Fruit fly (Drosophila melanogaster) whole organism, embryonic: ENCODE results near the gene CG43400.

Experiments
- B-H1 ChIP-seq: fragments of 200-800 bp; sonication (Bioruptor generic); IDR thresholded peaks from 3 replicates; pipeline ENCODE4 v1.3.6; 2022; ENCODE audit warnings: missing biosample characterization, missing genetic modification characterization
- Bgb ChIP-seq: fragments of 200-800 bp; sonication (Bioruptor generic); IDR thresholded peaks from 2 replicates; pipeline ENCODE4 v1.3.6; 2022; ENCODE audit warnings: missing biosample characterization, missing genetic modification characterization; ENCODE audit not compliant: partially characterized antibody
- CG10147 ChIP-seq: fragments of 200-800 bp; sonication (Bioruptor generic); optimal IDR thresholded peaks from 2 replicates; lab custom pipeline; 2019; ENCODE audit warnings: missing biosample characterization, mild to moderate bottlenecking, missing genetic modification characterization, moderate library complexity
- CG1024 ChIP-seq: fragments of 200-800 bp; sonication (Bioruptor generic); IDR thresholded peaks from 2 replicates; pipeline ENCODE4 v1.3.6; 2022; ENCODE audit warnings: missing biosample characterization, missing genetic modification characterization
- CG10543 ChIP-seq: fragments of 200-800 bp; sonication (Bioruptor generic); optimal IDR thresholded peaks from 3 replicates; lab custom pipeline; 2017; ENCODE audit warnings: missing biosample characterization, mild to moderate bottlenecking, missing genetic modification characterization, moderate library complexity
- CG10654 ChIP-seq: fragments of 200-800 bp; sonication (Bioruptor generic); optimal IDR thresholded peaks from 2 replicates; lab custom pipeline; 2016; ENCODE audit warnings: missing biosample characterization, missing genetic modification characterization
- CG11456 ChIP-seq: fragments of 200-800 bp; sonication (Bioruptor generic); IDR thresholded peaks from 3 replicates; pipeline ENCODE4 v1.3.6; 2022; ENCODE audit warnings: missing biosample characterization, missing genetic modification characterization
- CG12071 ChIP-seq: fragments of 200-800 bp; sonication (Bioruptor generic); optimal IDR thresholded peaks from 3 replicates; lab custom pipeline; 2018; ENCODE audit warnings: missing biosample characterization, mild to moderate bottlenecking, missing genetic modification characterization
- CG12769 ChIP-seq: fragments of 200-800 bp; sonication (Bioruptor generic); optimal IDR thresholded peaks from 2 replicates; lab custom pipeline; 2019; ENCODE audit warnings: missing biosample characterization, mild to moderate bottlenecking, missing genetic modification characterization, moderate library complexity
- CG13296 ChIP-seq: fragments of 200-800 bp; sonication (Bioruptor generic); optimal IDR thresholded peaks from 3 replicates; lab custom pipeline; 2018; ENCODE audit warnings: missing biosample characterization, mild to moderate bottlenecking, missing genetic modification characterization
- CG13775 ChIP-seq: fragments of 200-800 bp; sonication (Bioruptor generic); optimal IDR thresholded peaks from 3 replicates; lab custom pipeline; 2017; ENCODE audit warnings: missing biosample characterization, mild to moderate bottlenecking, missing genetic modification characterization
- CG14014 ChIP-seq: fragments of 200-800 bp; sonication (Bioruptor generic); IDR thresholded peaks from 2 replicates; pipeline ENCODE4 v1.3.6; 2022; ENCODE audit warnings: missing biosample characterization, missing genetic modification characterization
- CG15011 ChIP-seq: fragments of 200-800 bp; sonication (Bioruptor generic); optimal IDR thresholded peaks from 3 replicates; lab custom pipeline; 2018; ENCODE audit warnings: missing biosample characterization, mild to moderate bottlenecking, missing genetic modification characterization
- CG15514 ChIP-seq: fragments of 200-800 bp; sonication (Bioruptor generic); optimal IDR thresholded peaks from 3 replicates; lab custom pipeline; 2017; ENCODE audit warnings: missing biosample characterization, missing genetic modification characterization, mild to moderate bottlenecking, moderate library complexity, missing genetic modification reagents
- CG1602 ChIP-seq: fragments of 200-800 bp; sonication (Bioruptor generic); optimal IDR thresholded peaks from 3 replicates; lab custom pipeline; 2016; ENCODE audit warnings: missing biosample characterization, missing genetic modification characterization
- CG16863 ChIP-seq: fragments of 200-800 bp; sonication (Bioruptor generic); optimal IDR thresholded peaks from 3 replicates; lab custom pipeline; 2016; ENCODE audit warnings: missing biosample characterization, missing genetic modification characterization
- CG17359 ChIP-seq: fragments of 200-800 bp; sonication (Bioruptor generic); optimal IDR thresholded peaks from 3 replicates; lab custom pipeline; 2018; ENCODE audit warnings: missing biosample characterization, mild to moderate bottlenecking, missing genetic modification characterization, moderate library complexity
- CG18619 ChIP-seq: fragments of 200-800 bp; sonication (Bioruptor generic); optimal IDR thresholded peaks from 3 replicates; lab custom pipeline; 2017; ENCODE audit warnings: missing biosample characterization, mild to moderate bottlenecking, missing genetic modification characterization
- CG2875 ChIP-seq: fragments of 200-800 bp; sonication (Bioruptor generic); optimal IDR thresholded peaks from 2 replicates; lab custom pipeline; 2017; ENCODE audit warnings: missing biosample characterization, mild to moderate bottlenecking, missing genetic modification characterization, missing genetic modification reagents
- CG30020 ChIP-seq: fragments of 200-800 bp; optimal IDR thresholded peaks from 2 replicates; lab custom pipeline; 2019; ENCODE audit warnings: missing biosample characterization, mild to moderate bottlenecking, missing genetic modification characterization, moderate library complexity
- CG4707 ChIP-seq: fragments of 200-800 bp; sonication (Bioruptor generic); optimal IDR thresholded peaks from 2 replicates; lab custom pipeline; 2018; ENCODE audit warnings: missing biosample characterization, mild to moderate bottlenecking, missing genetic modification characterization, moderate library complexity
- CG6791 ChIP-seq: fragments of 200-800 bp; sonication (Bioruptor generic); IDR thresholded peaks from 3 replicates; pipeline ENCODE4 v1.3.6; 2022; ENCODE audit warnings: missing biosample characterization, missing genetic modification characterization; ENCODE audit not compliant: partially characterized antibody
- CG7745 ChIP-seq: fragments of 200-800 bp; sonication (Bioruptor generic); optimal IDR thresholded peaks from 2 replicates; lab custom pipeline; 2018; ENCODE audit warnings: missing biosample characterization, mild to moderate bottlenecking, missing genetic modification characterization, moderate library complexity
- CG7963 ChIP-seq: fragments of 200-800 bp; sonication (Bioruptor generic); IDR thresholded peaks from 3 replicates; pipeline ENCODE4 v1.3.6; 2022; ENCODE audit warnings: missing biosample characterization, missing genetic modification characterization; ENCODE audit not compliant: partially characterized antibody
- CG7987 ChIP-seq: fragments of 200-800 bp; sonication (Bioruptor generic); optimal IDR thresholded peaks from 2 replicates; lab custom pipeline; 2018; ENCODE audit warnings: missing biosample characterization, mild to moderate bottlenecking, missing genetic modification characterization, moderate library complexity
- CG8290 ChIP-seq, 3 experiments: fragments of 200-800 bp; sonication (Bioruptor generic); optimal IDR thresholded peaks; 2 replicates each; lab custom pipeline; 2016 to 2019; ENCODE audit warnings: missing biosample characterization in 3 of 3, missing genetic modification characterization in 3 of 3, mild to moderate bottlenecking in 2 of 3, moderate library complexity in 1 of 3
- CG8478 ChIP-seq: fragments of >200 bp; optimal IDR thresholded peaks from 2 replicates; lab custom pipeline; 2018
- Camta ChIP-seq: fragments of 200-800 bp; sonication (Bioruptor generic); optimal IDR thresholded peaks from 2 replicates; lab custom pipeline; 2016; ENCODE audit warnings: missing biosample characterization, missing genetic modification characterization
- Dref ChIP-seq: fragments of 200-800 bp; sonication (Bioruptor generic); IDR thresholded peaks from 2 replicates; pipeline ENCODE4 v1.3.6; 2022; ENCODE audit warnings: missing biosample characterization, missing genetic modification characterization
- GATAe ChIP-seq: fragments of 200-800 bp; sonication (Bioruptor generic); conservative IDR thresholded peaks from 2 replicates; pipeline ENCODE4 v1.3.6; 2022; ENCODE audit warnings: missing biosample characterization, missing genetic modification characterization
- HmgD ChIP-seq: fragments of 200-800 bp; sonication (Bioruptor generic); optimal IDR thresholded peaks from 3 replicates; lab custom pipeline; 2016; ENCODE audit warnings: missing biosample characterization, missing genetic modification characterization
- Hsf ChIP-seq: fragments of 200-800 bp; sonication (Bioruptor generic); optimal IDR thresholded peaks from 3 replicates; lab custom pipeline; 2016; ENCODE audit warnings: missing biosample characterization, missing genetic modification characterization
- Lpt ChIP-seq: fragments of >200 bp; optimal IDR thresholded peaks from 2 replicates; lab custom pipeline; 2018; ENCODE audit warnings: missing biosample characterization, missing genetic modification characterization
- NC2β ChIP-seq: fragments of 200-800 bp; sonication (Bioruptor generic); optimal IDR thresholded peaks from 2 replicates; lab custom pipeline; 2016; ENCODE audit warnings: missing biosample characterization, missing genetic modification characterization
- NK7.1 ChIP-seq: fragments of 200-800 bp; sonication (Bioruptor generic); optimal IDR thresholded peaks from 3 replicates; lab custom pipeline; 2016; ENCODE audit warnings: missing biosample characterization, missing genetic modification characterization
- Rfx ChIP-seq: fragments of 200-800 bp; sonication (Bioruptor generic); IDR thresholded peaks from 2 replicates; pipeline ENCODE4 v1.3.6; 2022; ENCODE audit warnings: missing biosample characterization, missing genetic modification characterization
- Rx ChIP-seq: fragments of 200-800 bp; sonication (Bioruptor generic); IDR thresholded peaks from 2 replicates; pipeline ENCODE4 v1.3.6; 2022; ENCODE audit warnings: missing biosample characterization, missing genetic modification characterization
- Six4 ChIP-seq: fragments of 200-800 bp; sonication (Bioruptor generic); optimal IDR thresholded peaks from 2 replicates; lab custom pipeline; 2016; ENCODE audit warnings: missing biosample characterization, missing genetic modification characterization
- Taf1 ChIP-seq: fragments of 200-800 bp; sonication (Bioruptor generic); IDR thresholded peaks from 2 replicates; pipeline ENCODE4 v1.3.6; 2022; ENCODE audit warnings: missing biosample characterization, missing genetic modification characterization
- Tbp ChIP-seq: fragments of >200 bp; optimal IDR thresholded peaks from 2 replicates; lab custom pipeline; 2018; ENCODE audit warnings: missing biosample characterization, missing genetic modification characterization
- ap ChIP-seq: fragments of 200-800 bp; sonication (Bioruptor generic); IDR thresholded peaks from 2 replicates; pipeline ENCODE4 v1.3.6; 2022; ENCODE audit warnings: missing biosample characterization, missing genetic modification characterization
- bab2 ChIP-seq: fragments of 200-800 bp; sonication (Bioruptor generic); optimal IDR thresholded peaks from 2 replicates; lab custom pipeline; 2016; ENCODE audit warnings: missing biosample characterization, missing genetic modification characterization
- fd64A ChIP-seq: fragments of 200-800 bp; sonication (Bioruptor generic); optimal IDR thresholded peaks from 3 replicates; lab custom pipeline; 2018; ENCODE audit warnings: missing biosample characterization, mild to moderate bottlenecking, missing genetic modification characterization
- grn ChIP-seq: fragments of 200-800 bp; sonication (Bioruptor generic); optimal IDR thresholded peaks from 3 replicates; lab custom pipeline; 2017; ENCODE audit warnings: missing biosample characterization, missing genetic modification characterization
- mam ChIP-seq: fragments of 200-800 bp; sonication (Bioruptor generic); optimal IDR thresholded peaks from 3 replicates; lab custom pipeline; 2016; ENCODE audit warnings: missing biosample characterization, missing genetic modification characterization
- p53 ChIP-seq: fragments of 200-800 bp; sonication (Bioruptor generic); optimal IDR thresholded peaks from 2 replicates; lab custom pipeline; 2016; ENCODE audit warnings: missing biosample characterization, missing genetic modification characterization
- slbo ChIP-seq: fragments of 200-800 bp; sonication (Bioruptor generic); IDR thresholded peaks from 2 replicates; pipeline ENCODE4 v1.3.6; 2022; ENCODE audit warnings: missing biosample characterization, missing genetic modification characterization
- sr ChIP-seq: fragments of 200-800 bp; sonication (Bioruptor generic); IDR thresholded peaks from 3 replicates; pipeline ENCODE4 v1.3.6; 2022; ENCODE audit warnings: missing biosample characterization, missing genetic modification characterization
- sug ChIP-seq: fragments of 200-800 bp; optimal IDR thresholded peaks from 2 replicates; lab custom pipeline; 2019; ENCODE audit warnings: missing biosample characterization, mild to moderate bottlenecking, missing genetic modification characterization, moderate library complexity
- unpg ChIP-seq: fragments of 200-800 bp; sonication (Bioruptor generic); optimal IDR thresholded peaks from 3 replicates; lab custom pipeline; 2018; ENCODE audit warnings: missing biosample characterization, mild to moderate bottlenecking, missing genetic modification characterization, moderate library complexity
- wdn ChIP-seq: fragments of 200-800 bp; sonication (Bioruptor generic); IDR thresholded peaks from 2 replicates; pipeline ENCODE4 v1.3.6; 2022; ENCODE audit warnings: missing biosample characterization, missing genetic modification characterization
- zen2 ChIP-seq: fragments of 200-800 bp; sonication (Bioruptor generic); IDR thresholded peaks from 3 replicates; pipeline ENCODE4 v1.3.6; 2022; ENCODE audit warnings: missing biosample characterization, missing genetic modification characterization; ENCODE audit not compliant: partially characterized antibody

CG43400 gene

dm6 chr2L:8517256-8517694 is 26.7 kb downstream of the CG43400 start, which contains the start of the genes mRpL51 and Uba4 (continued):
- TF ChIP-seq HmgD (no peak), CG8290 (GFP tag; optimal IDR thresholded peaks at IDR 0.05; lab: Kevin White, UChicago) (no peak), CG8290 (tag; optimal IDR thresholded peaks at IDR 0.05; lab: Kevin White, UChicago) (no peak), NK7.1 (GFP tag; lab: Kevin White, UChicago) (no peak), fd64A (GFP tag; lab: Kevin White, UChicago) (no peak), p53 (no peak), sr (GFP tag; lab: Robert Waterston, UW) (no peak), CG17359 (tag; lab: Kevin White, UChicago) (no peak), CG12769 (tag; lab: Kevin White, UChicago) (no peak), Dref (GFP tag; lab: Robert Waterston, UW) (peak; percentile 62), CG6791 (GFP tag; lab: Robert Waterston, UW) (peak; percentile 32; the same call in 1 of the 3 replicates), CG16863 (GFP tag; lab: Kevin White, UChicago) (no peak), Rfx (GFP tag; lab: Robert Waterston, UW) (no peak), Tbp (GFP tag; lab: Kevin White, UChicago) (no peak), CG13775 (peak; percentile 16), CG15011 (GFP tag; lab: Kevin White, UChicago) (no peak), CG7745 (no peak), sug (peak; percentile 31), CG4707 (GFP tag; lab: Kevin White, UChicago) (peak; percentile 69), CG10654 (GFP tag; lab: Kevin White, UChicago) (no peak), CG2875 (GFP tag; lab: Kevin White, UChicago) (no peak), CG7963 (GFP tag; lab: Robert Waterston, UW) (no peak), Hsf (GFP tag; lab: Kevin White, UChicago) (peak; percentile 7), CG10147 (GFP tag; lab: Kevin White, UChicago) (peak; percentile 6), CG10543 (no peak), CG11456 (GFP tag; lab: Robert Waterston, UW) (no peak), Bgb (peak; percentile 50; the same call in 1 of the 2 replicates), Camta (GFP tag; lab: Kevin White, UChicago) (peak; percentile 16), zen2 (GFP tag; lab: Robert Waterston, UW) (peak; percentile 72; the same call in 2 of the 3 replicates), CG8478 (lab: Kevin White, UChicago) (no peak), grn (GFP tag; lab: Kevin White, UChicago) (no peak), Six4 (GFP tag; lab: Kevin White, UChicago) (peak; percentile 37), CG1602 (no peak), GATAe (GFP tag; lab: Robert Waterston, UW) (no peak), unpg (GFP tag; lab: Kevin White, UChicago) (peak; percentile 38), Lpt (GFP tag; lab: Kevin White, UChicago) (no peak), CG18619 (GFP tag; lab: Kevin White, UChicago) (peak; percentile 4), CG7987 (GFP tag; lab: Kevin White, UChicago) (no peak), CG15514 (GFP tag; lab: Kevin White, UChicago) (peak; percentile 92), bab2 (GFP tag; lab: Kevin White, UChicago) (peak; percentile 51), NC2β (GFP tag; lab: Kevin White, UChicago) (peak; percentile 39), CG1024 (GFP tag; lab: Robert Waterston, UW) (no peak), wdn (no peak), slbo (GFP tag; lab: Robert Waterston, UW) (no peak), Rx (GFP tag; lab: Robert Waterston, UW) (no peak), mam (peak; percentile 55), CG30020 (tag; lab: Kevin White, UChicago) (peak; percentile 31), CG13296 (GFP tag; lab: Kevin White, UChicago) (peak; percentile 9), ap (no peak), CG12071 (no peak), CG14014 (no peak), B-H1 (GFP tag; lab: Robert Waterston, UW) (no peak), Taf1 (GFP tag; lab: Robert Waterston, UW) (no peak)
